Worm (Caenorhabditis elegans): ENCODE measurements around the gene C01G5.4.

ce11 chrIV:6560434-6560833, 28.9 kb downstream of the C01G5.4 start, which contains the start of gene best-9:
- TF ChIP-seq unc-39 (tag; optimal IDR thresholded peaks at IDR 0.05) = no peak
- TF ChIP-seq lin-13 (tag; optimal IDR thresholded peaks at IDR 0.05) = no peak

Measured in whole organism, mixed stage, embryonic.